Fruit fly (Drosophila melanogaster) whole organism, embryonic: ENCODE measurements around the gene IntS9.

Experiments used
- Aef1 ChIP-seq: fragments of 200-800 bp; sonication (Bioruptor generic); IDR thresholded peaks from 3 replicates; pipeline ENCODE4 v1.3.6; 2022; ENCODE audit warnings: missing biosample characterization, missing genetic modification characterization
- Bdp1 ChIP-seq: fragments of 200-800 bp; sonication (Bioruptor generic); optimal IDR thresholded peaks from 3 replicates; lab custom pipeline; 2016; ENCODE audit warnings: missing biosample characterization, missing genetic modification characterization
- CG10543 ChIP-seq: fragments of 200-800 bp; sonication (Bioruptor generic); optimal IDR thresholded peaks from 3 replicates; lab custom pipeline; 2017; ENCODE audit warnings: missing biosample characterization, mild to moderate bottlenecking, missing genetic modification characterization, moderate library complexity
- CG13424 ChIP-seq: fragments of 200-800 bp; sonication (Bioruptor generic); optimal IDR thresholded peaks from 2 replicates; lab custom pipeline; 2019; ENCODE audit warnings: missing biosample characterization, mild to moderate bottlenecking, missing genetic modification characterization, moderate library complexity
- CG13624 ChIP-seq: fragments of 200-800 bp; sonication (Bioruptor generic); optimal IDR thresholded peaks from 2 replicates; lab custom pipeline; 2016; ENCODE audit warnings: missing biosample characterization, missing genetic modification characterization
- CG15601 ChIP-seq: fragments of 200-800 bp; sonication (Bioruptor generic); optimal IDR thresholded peaks from 3 replicates; lab custom pipeline; 2019; ENCODE audit warnings: missing biosample characterization, mild to moderate bottlenecking, missing genetic modification characterization, moderate library complexity
- CG16863 ChIP-seq: fragments of 200-800 bp; sonication (Bioruptor generic); optimal IDR thresholded peaks from 3 replicates; lab custom pipeline; 2016; ENCODE audit warnings: missing biosample characterization, missing genetic modification characterization
- CG1792 ChIP-seq: fragments of 200-800 bp; sonication (Bioruptor generic); optimal IDR thresholded peaks from 2 replicates; lab custom pipeline; 2016; ENCODE audit warnings: missing biosample characterization, missing genetic modification characterization
- CG3163 ChIP-seq: fragments of 200-800 bp; sonication (Bioruptor generic); optimal IDR thresholded peaks from 3 replicates; lab custom pipeline; 2016; ENCODE audit warnings: missing biosample characterization, missing genetic modification characterization
- CG33557 ChIP-seq: fragments of 200-800 bp; sonication (Bioruptor generic); optimal IDR thresholded peaks from 2 replicates; lab custom pipeline; 2019; ENCODE audit warnings: missing biosample characterization, mild to moderate bottlenecking, missing genetic modification characterization, moderate library complexity
- CG34422 ChIP-seq: fragments of 200-800 bp; sonication (Bioruptor generic); IDR thresholded peaks from 3 replicates; pipeline ENCODE4 v1.3.6; 2022; ENCODE audit warnings: missing biosample characterization, missing genetic modification characterization
- CG3726 ChIP-seq: fragments of 200-800 bp; sonication (Bioruptor generic); IDR thresholded peaks from 3 replicates; pipeline ENCODE4, ENCODE4 v1.3.6; 2022; ENCODE audit warnings: missing biosample characterization, missing genetic modification characterization
- CG7271 ChIP-seq: fragments of 200-800 bp; sonication (Bioruptor generic); optimal IDR thresholded peaks from 2 replicates; lab custom pipeline; 2018; ENCODE audit warnings: missing biosample characterization, mild to moderate bottlenecking, missing genetic modification characterization, moderate library complexity
- CG7928 ChIP-seq: fragments of 200-800 bp; sonication (Bioruptor generic); optimal IDR thresholded peaks from 2 replicates; lab custom pipeline; 2017; ENCODE audit warnings: missing biosample characterization, mild to moderate bottlenecking, missing genetic modification characterization
- CHES-1-like ChIP-seq: fragments of 200-800 bp; sonication (Bioruptor generic); optimal IDR thresholded peaks from 2 replicates; lab custom pipeline; 2016; ENCODE audit warnings: missing biosample characterization, missing genetic modification characterization
- Chrac-16 ChIP-seq: fragments of 200-800 bp; sonication (Bioruptor generic); optimal IDR thresholded peaks from 3 replicates; lab custom pipeline; 2016; ENCODE audit warnings: missing biosample characterization, missing genetic modification characterization
- D ChIP-seq, 2 experiments: fragments of 200-800 bp in 1 of 2; fragments of >200 bp in 1 of 2; sonication (Bioruptor generic) in 1 of 2; optimal IDR thresholded peaks; 2 replicates in 1 of 2; 3 replicates in 1 of 2; lab custom pipeline; 2017; ENCODE audit warnings: mild to moderate bottlenecking in 1 of 2, missing biosample characterization in 1 of 2, missing genetic modification characterization in 1 of 2, missing genetic modification reagents in 1 of 2
- Dll ChIP-seq: fragments of 200-800 bp; sonication (Bioruptor generic); IDR thresholded peaks from 4 replicates; pipeline ENCODE4 v1.3.6; 2022; ENCODE audit warnings: missing biosample characterization, missing genetic modification characterization; ENCODE audit not compliant: partially characterized antibody
- E2f2 ChIP-seq: fragments of 200-800 bp; sonication (Bioruptor generic); IDR thresholded peaks from 2 replicates; pipeline ENCODE4 v1.3.6; 2022; ENCODE audit warnings: missing biosample characterization, missing genetic modification characterization
- Eip74EF ChIP-seq, 2 experiments: fragments of 200-800 bp in 1 of 2; fragments of >200 bp in 1 of 2; sonication (Bioruptor generic) in 1 of 2; optimal IDR thresholded peaks; 2 replicates each; lab custom pipeline; 2017 to 2019; ENCODE audit warnings: missing biosample characterization in 2 of 2, missing genetic modification characterization in 2 of 2, mild to moderate bottlenecking in 1 of 2, moderate library complexity in 1 of 2
- Hand ChIP-seq: fragments of 200-800 bp; sonication (Bioruptor generic); optimal IDR thresholded peaks from 2 replicates; lab custom pipeline; 2017; ENCODE audit warnings: mild to moderate bottlenecking, missing biosample characterization, missing genetic modification reagents, missing genetic modification characterization
- Hr3 ChIP-seq: fragments of 200-800 bp; sonication (Bioruptor generic); optimal IDR thresholded peaks from 3 replicates; lab custom pipeline; 2016; ENCODE audit warnings: missing biosample characterization, missing genetic modification characterization
- Lhr ChIP-seq: fragments of 200-800 bp; sonication (Bioruptor generic); optimal IDR thresholded peaks from 3 replicates; lab custom pipeline; 2017; ENCODE audit warnings: mild to moderate bottlenecking, missing biosample characterization, missing genetic modification reagents, missing genetic modification characterization
- MBD-R2 ChIP-seq: fragments of 200-800 bp; sonication (Bioruptor generic); IDR thresholded peaks from 2 replicates; pipeline ENCODE4 v1.3.6; 2022; ENCODE audit warnings: missing biosample characterization, missing genetic modification characterization
- PHDP ChIP-seq: fragments of 200-800 bp; sonication (Bioruptor generic); optimal IDR thresholded peaks from 3 replicates; lab custom pipeline; 2018; ENCODE audit warnings: missing biosample characterization, mild to moderate bottlenecking, missing genetic modification characterization, moderate library complexity
- Scr ChIP-seq: fragments of 200-800 bp; sonication (Bioruptor generic); IDR thresholded peaks from 2 replicates; pipeline ENCODE4 v1.3.6; 2022; ENCODE audit warnings: missing biosample characterization, missing genetic modification characterization; ENCODE audit not compliant: partially characterized antibody
- Sry-δ ChIP-seq: fragments of 200-800 bp; sonication (Bioruptor generic); optimal IDR thresholded peaks from 2 replicates; lab custom pipeline; 2016; ENCODE audit warnings: missing biosample characterization, missing genetic modification characterization
- YL-1 ChIP-seq: fragments of 200-800 bp; sonication (Bioruptor generic); optimal IDR thresholded peaks from 3 replicates; lab custom pipeline; 2017; ENCODE audit warnings: missing biosample characterization, mild to moderate bottlenecking, missing genetic modification characterization
- amos ChIP-seq: fragments of 200-800 bp; sonication (Bioruptor generic); IDR thresholded peaks from 2 replicates; pipeline ENCODE4 v1.3.6; 2022; ENCODE audit warnings: missing biosample characterization, missing genetic modification characterization; ENCODE audit not compliant: partially characterized antibody
- eve ChIP-seq, 2 experiments: fragments of >200 bp; optimal IDR thresholded peaks; 2 replicates each; lab custom pipeline; 2017; ENCODE audit warnings: missing biosample characterization in 2 of 2, missing genetic modification characterization in 2 of 2
- grn ChIP-seq: fragments of 200-800 bp; sonication (Bioruptor generic); optimal IDR thresholded peaks from 3 replicates; lab custom pipeline; 2017; ENCODE audit warnings: missing biosample characterization, missing genetic modification characterization
- gsb ChIP-seq: fragments of 200-800 bp; sonication (Bioruptor generic); IDR thresholded peaks from 2 replicates; pipeline ENCODE4 v1.3.6; 2022; ENCODE audit warnings: missing biosample characterization, missing genetic modification characterization
- jing ChIP-seq: fragments of 200-800 bp; sonication (Bioruptor generic); optimal IDR thresholded peaks from 2 replicates; lab custom pipeline; 2018; ENCODE audit warnings: missing biosample characterization, mild to moderate bottlenecking, missing genetic modification characterization
- kah ChIP-seq: fragments of 200-800 bp; sonication (Bioruptor generic); optimal IDR thresholded peaks from 2 replicates; lab custom pipeline; 2018; ENCODE audit warnings: missing biosample characterization, mild to moderate bottlenecking, missing genetic modification characterization
- ken ChIP-seq: fragments of 200-800 bp; sonication (Bioruptor generic); IDR thresholded peaks from 3 replicates; pipeline ENCODE4 v1.3.6; 2022; ENCODE audit warnings: missing biosample characterization, missing genetic modification characterization
- lab ChIP-seq: fragments of 200-800 bp; sonication (Bioruptor generic); optimal IDR thresholded peaks from 3 replicates; lab custom pipeline; 2017; ENCODE audit warnings: missing biosample characterization, missing genetic modification characterization, mild to moderate bottlenecking, moderate library complexity, missing genetic modification reagents
- mld ChIP-seq: fragments of 200-800 bp; sonication (Bioruptor generic); IDR thresholded peaks from 3 replicates; pipeline ENCODE4 v1.3.6; 2022; ENCODE audit warnings: missing biosample characterization, missing genetic modification characterization; ENCODE audit not compliant: partially characterized antibody
- nerfin-2 ChIP-seq: fragments of 200-800 bp; sonication (Bioruptor generic); IDR thresholded peaks from 2 replicates; pipeline ENCODE4 v1.3.6; 2022; ENCODE audit warnings: missing biosample characterization, missing genetic modification characterization; ENCODE audit not compliant: partially characterized antibody
- onecut ChIP-seq: fragments of 200-800 bp; sonication (Bioruptor generic); IDR thresholded peaks from 2 replicates; pipeline ENCODE4 v1.3.6; 2022; ENCODE audit warnings: missing biosample characterization, missing genetic modification characterization
- p53 ChIP-seq: fragments of 200-800 bp; sonication (Bioruptor generic); optimal IDR thresholded peaks from 2 replicates; lab custom pipeline; 2016; ENCODE audit warnings: missing biosample characterization, missing genetic modification characterization
- pzg ChIP-seq: fragments of 200-800 bp; sonication (Bioruptor generic); optimal IDR thresholded peaks from 3 replicates; lab custom pipeline; 2018; ENCODE audit warnings: missing biosample characterization, mild to moderate bottlenecking, missing genetic modification characterization, moderate library complexity
- ranshi ChIP-seq: fragments of 200-800 bp; sonication (Bioruptor generic); IDR thresholded peaks from 2 replicates; pipeline ENCODE4 v1.3.6; 2022; ENCODE audit warnings: missing biosample characterization, missing genetic modification characterization
- sens ChIP-seq: fragments of 200-800 bp; sonication (Bioruptor generic); peaks from one replicate; lab custom pipeline; 2016; ENCODE audit warnings: missing biosample characterization, missing genetic modification characterization
- sisA ChIP-seq: fragments of 200-800 bp; sonication (Bioruptor generic); IDR thresholded peaks from 2 replicates; pipeline ENCODE4 v1.3.6; 2022; ENCODE audit warnings: missing biosample characterization, missing genetic modification characterization
- tin ChIP-seq: fragments of 200-800 bp; sonication (Bioruptor generic); optimal IDR thresholded peaks from 3 replicates; lab custom pipeline; 2016; ENCODE audit warnings: missing biosample characterization, missing genetic modification characterization
- toy ChIP-seq: fragments of 200-800 bp; sonication (Bioruptor generic); IDR thresholded peaks from 2 replicates; pipeline ENCODE4 v1.3.6; 2022; ENCODE audit warnings: missing biosample characterization, missing genetic modification characterization
- trh ChIP-seq: fragments of 200-800 bp; sonication (Bioruptor generic); optimal IDR thresholded peaks from 2 replicates; lab custom pipeline; 2016; ENCODE audit warnings: missing biosample characterization, missing genetic modification characterization
- unc-4 ChIP-seq: fragments of 200-800 bp; sonication (Bioruptor generic); IDR thresholded peaks from 2 replicates; pipeline ENCODE4 v1.3.6; 2022; ENCODE audit warnings: missing biosample characterization, missing genetic modification characterization; ENCODE audit not compliant: partially characterized antibody

IntS9 gene

dm6 chr3L:16112069-16112820 is 6.8 kb upstream of the IntS9 start, which contains the start of gene Zn72D (continued):
- TF ChIP-seq gsb (no peak), mld (GFP tag; lab: Robert Waterston, UW) (0 out of 3 replicates have a peak, but pooled peaks have one; percentile 7), trh (GFP tag; lab: Kevin White, UChicago) (no peak), CG15601 (tag; lab: Kevin White, UChicago) (no peak), CG3726 (no peak), CG13624 (no peak), Scr (GFP tag; lab: Robert Waterston, UW) (peak; percentile 58), CHES-1-like (GFP tag; lab: Kevin White, UChicago) (no peak), Sry-δ (GFP tag; lab: Kevin White, UChicago) (peak; percentile 72), Hand (GFP tag; lab: Kevin White, UChicago) (no peak), Eip74EF (GFP tag; optimal IDR thresholded peaks at IDR 0.05; lab: Kevin White, UChicago) (no peak), MBD-R2 (GFP tag; lab: Robert Waterston, UW) (peak; percentile 84), Bdp1 (GFP tag; lab: Kevin White, UChicago) (no peak), sens (peak; percentile 44), Dll (GFP tag; lab: Robert Waterston, UW) (peak; percentile 45; the same call in 1 of the 4 replicates), nerfin-2 (GFP tag; lab: Robert Waterston, UW) (no peak), Hr3 (GFP tag; lab: Kevin White, UChicago) (no peak), tin (no peak), onecut (GFP tag; lab: Robert Waterston, UW) (peak; percentile 99), unc-4 (GFP tag; lab: Robert Waterston, UW) (peak; percentile 36; the same call in 1 of the 2 replicates), ranshi (no peak), jing (GFP tag; lab: Kevin White, UChicago) (no peak), Chrac-16 (no peak), p53 (GFP tag; lab: Kevin White, UChicago) (no peak), CG16863 (no peak), pzg (GFP tag; lab: Kevin White, UChicago) (peak; percentile 53), Lhr (GFP tag; lab: Kevin White, UChicago) (peak; percentile 6), ken (GFP tag; lab: Robert Waterston, UW) (no peak), CG7928 (GFP tag; lab: Kevin White, UChicago) (no peak), CG10543 (GFP tag; lab: Kevin White, UChicago) (no peak), CG1792 (GFP tag; lab: Kevin White, UChicago) (no peak), CG3163 (GFP tag; lab: Kevin White, UChicago) (no peak), sisA (GFP tag; lab: Robert Waterston, UW) (no peak), YL-1 (GFP tag; lab: Kevin White, UChicago) (peak; percentile 75), grn (GFP tag; lab: Kevin White, UChicago) (no peak), kah (GFP tag; lab: Kevin White, UChicago) (no peak), CG13424 (tag; lab: Kevin White, UChicago) (no peak), CG34422 (peak; percentile 33; the same call in 1 of the 3 replicates), PHDP (tag; lab: Kevin White, UChicago) (no peak), CG33557 (GFP tag; lab: Kevin White, UChicago) (no peak), E2f2 (GFP tag; lab: Robert Waterston, UW) (0 out of 2 replicates have a peak, but pooled peaks have one; percentile 18), toy (GFP tag; lab: Robert Waterston, UW) (no peak), eve (GFP tag; optimal IDR thresholded peaks at IDR 0.05; lab: Kevin White, UChicago) (no peak), CG7271 (tag; lab: Kevin White, UChicago) (peak; percentile 22), lab (GFP tag; lab: Kevin White, UChicago) (no peak), Aef1 (no peak), amos (0 out of 2 replicates have a peak, but pooled peaks have one; percentile 18), D (optimal IDR thresholded peaks at IDR 0.05; lab: Kevin White, UChicago) (no peak), D (GFP tag; optimal IDR thresholded peaks at IDR 0.05; lab: Kevin White, UChicago) (no peak)
